Worm (Caenorhabditis elegans) whole organism, L4 larva: Measurements from ENCODE around the gene cky-1.
A peak's percentile ranks its signal among the peaks of the same experiment; 100 is the strongest.

Source experiments
- F49E8.2 ChIP-seq: sonication (generic microtip); optimal IDR thresholded peaks from 2 replicates; lab custom pipeline; 2016; ENCODE audit warnings: missing compliant biosample characterization, mild to moderate bottlenecking, missing genetic modification characterization, borderline replicate concordance
- R02D3.7 ChIP-seq: fragments of 150-350 bp; sonication (generic microtip); optimal IDR thresholded peaks from 3 replicates; lab custom pipeline; 2014; ENCODE audit warnings: missing biosample characterization, missing genetic modification characterization
- Y48G9A.11 ChIP-seq: fragments of 200-800 bp; sonication (Bioruptor generic); IDR thresholded peaks from 2 replicates; pipeline ENCODE4 v1.3.6; 2022; ENCODE audit warnings: missing genetic modification reagents, missing genetic modification characterization, missing compliant biosample characterization
- Y75B8A.6 ChIP-seq: fragments of 200-800 bp; sonication (Bioruptor generic); IDR thresholded peaks from 2 replicates; pipeline ENCODE4 v1.3.6; 2022; ENCODE audit warnings: missing genetic modification reagents, missing genetic modification characterization, missing compliant biosample characterization
- aha-1 ChIP-seq: fragments of 150-350 bp; peaks from one replicate; lab custom pipeline; 2014; ENCODE audit warnings: missing biosample characterization, missing genetic modification characterization
- aly-2 ChIP-seq: sonication (generic microtip); optimal IDR thresholded peaks from 2 replicates; lab custom pipeline; 2018; ENCODE audit warnings: missing biosample characterization, missing genetic modification characterization
- cey-2 ChIP-seq: sonication (generic microtip); optimal IDR thresholded peaks from 3 replicates; lab custom pipeline; 2017; ENCODE audit warnings: missing genetic modification characterization, mild to moderate bottlenecking, missing compliant biosample characterization, antibody characterized with exemption, borderline replicate concordance; ENCODE audit not compliant: insufficient read depth
- ctbp-1 ChIP-seq: fragments of 200-800 bp; sonication (Bioruptor generic); IDR thresholded peaks from 2 replicates; pipeline ENCODE4 v1.3.6; 2022; ENCODE audit warnings: missing genetic modification reagents, missing genetic modification characterization, missing compliant biosample characterization
- daf-16 ChIP-seq, 3 experiments: sonication (generic microtip); optimal IDR thresholded peaks; 2 replicates each; lab custom pipeline; 2016 to 2017; ENCODE audit warnings: missing genetic modification characterization in 3 of 3, missing genetic modification reagents in 3 of 3, mild to moderate bottlenecking in 2 of 3, missing compliant biosample characterization in 2 of 3, missing biosample characterization in 1 of 3, moderate library complexity in 1 of 3
- daf-19 ChIP-seq: fragments of 200-800 bp; sonication (Bioruptor generic); conservative IDR thresholded peaks from 2 replicates; pipeline ENCODE4 v1.3.6; 2022; ENCODE audit warnings: missing genetic modification characterization, missing compliant biosample characterization
- dmd-9 ChIP-seq: fragments of 200-800 bp; sonication (Bioruptor generic); IDR thresholded peaks from 2 replicates; pipeline ENCODE4 v1.3.6; 2022; ENCODE audit warnings: missing genetic modification reagents, missing genetic modification characterization, missing compliant biosample characterization
- dve-1 ChIP-seq: sonication (generic microtip); optimal IDR thresholded peaks from 2 replicates; lab custom pipeline; 2017; ENCODE audit warnings: antibody characterized with exemption, mild to moderate bottlenecking, missing genetic modification characterization, missing compliant biosample characterization; ENCODE audit not compliant: insufficient read depth
- egl-43 ChIP-seq: fragments of 200-800 bp; sonication (Bioruptor generic); IDR thresholded peaks from 2 replicates; pipeline ENCODE4 v1.3.6; 2022; ENCODE audit warnings: missing genetic modification reagents, missing genetic modification characterization, missing compliant biosample characterization
- fkh-10 ChIP-seq: fragments of 150-350 bp; optimal IDR thresholded peaks from 2 replicates; lab custom pipeline; 2014; ENCODE audit warnings: missing biosample characterization, missing genetic modification reagents, missing genetic modification characterization
- gei-8 ChIP-seq: fragments of 200-800 bp; sonication (Bioruptor generic); optimal IDR thresholded peaks from 2 replicates; lab custom pipeline; 2018; ENCODE audit warnings: mild to moderate bottlenecking, missing genetic modification characterization, missing compliant biosample characterization
- hif-1 ChIP-seq, 2 experiments: sonication (generic microtip); optimal IDR thresholded peaks; 2 replicates each; lab custom pipeline; 2016 to 2017; ENCODE audit warnings: missing compliant biosample characterization in 2 of 2, missing genetic modification characterization in 2 of 2, missing genetic modification reagents in 2 of 2, missing genotype in 2 of 2, mild to moderate bottlenecking in 1 of 2
- lin-13 ChIP-seq: fragments of 150-350 bp; optimal IDR thresholded peaks from 2 replicates; lab custom pipeline; 2014; ENCODE audit warnings: missing biosample characterization, missing genetic modification reagents, missing genetic modification characterization
- lin-38 ChIP-seq: fragments of 200-800 bp; sonication (Bioruptor generic); IDR thresholded peaks from 2 replicates; pipeline ENCODE4 v1.3.6; 2022; ENCODE audit warnings: missing genetic modification reagents, missing genetic modification characterization, missing compliant biosample characterization
- mdl-1 ChIP-seq, 2 experiments: fragments of 150-350 bp in 1 of 2; sonication (generic microtip) in 1 of 2; optimal IDR thresholded peaks; 2 replicates each; lab custom pipeline; 2014 to 2017; ENCODE audit warnings: missing biosample characterization in 2 of 2, missing genetic modification characterization in 2 of 2
- mdt-29 ChIP-seq: fragments of 200-800 bp; sonication (Bioruptor generic); IDR thresholded peaks from 2 replicates; pipeline ENCODE4 v1.3.6; 2022; ENCODE audit warnings: missing genetic modification reagents, missing genetic modification characterization, missing compliant biosample characterization
- mep-1 ChIP-seq: fragments of 150-350 bp; sonication (generic microtip); optimal IDR thresholded peaks from 3 replicates; lab custom pipeline; 2014; ENCODE audit warnings: missing biosample characterization, missing genetic modification characterization
- mes-2 ChIP-seq: sonication (generic microtip); optimal IDR thresholded peaks from 2 replicates; lab custom pipeline; 2016; ENCODE audit warnings: missing genotype, mild to moderate bottlenecking, missing genetic modification characterization, missing compliant biosample characterization; ENCODE audit not compliant: poor library complexity, severe bottlenecking
- mxl-2 ChIP-seq: fragments of 200-800 bp; sonication (Bioruptor generic); conservative IDR thresholded peaks from 2 replicates; pipeline ENCODE4 v1.3.6; 2022; ENCODE audit warnings: missing genetic modification reagents, missing genetic modification characterization, missing compliant biosample characterization
- mxl-3 ChIP-seq: fragments of 200-800 bp; sonication (Bioruptor generic); optimal IDR thresholded peaks from 2 replicates; lab custom pipeline; 2018; ENCODE audit warnings: mild to moderate bottlenecking, missing genetic modification characterization, missing compliant biosample characterization
- nhr-10 ChIP-seq: fragments of 150-350 bp; optimal IDR thresholded peaks from 2 replicates; lab custom pipeline; 2014; ENCODE audit warnings: missing biosample characterization, missing genetic modification characterization
- nhr-11 ChIP-seq: fragments of 150-350 bp; optimal IDR thresholded peaks from 2 replicates; lab custom pipeline; 2014; ENCODE audit warnings: missing biosample characterization, missing genetic modification characterization
- nhr-111 ChIP-seq: fragments of 200-800 bp; sonication (Bioruptor generic); optimal IDR thresholded peaks from 2 replicates; lab custom pipeline; 2018; ENCODE audit warnings: mild to moderate bottlenecking, missing genetic modification characterization, missing compliant biosample characterization
- nhr-237 ChIP-seq: sonication (generic microtip); optimal IDR thresholded peaks from 2 replicates; lab custom pipeline; 2017; ENCODE audit warnings: missing biosample characterization, missing genetic modification characterization
- nhr-28 ChIP-seq: fragments of 150-350 bp; optimal IDR thresholded peaks from 2 replicates; lab custom pipeline; 2014; ENCODE audit warnings: missing biosample characterization, missing genetic modification characterization
- nhr-76 ChIP-seq: fragments of 150-350 bp; optimal IDR thresholded peaks from 2 replicates; lab custom pipeline; 2014; ENCODE audit warnings: missing biosample characterization, missing genetic modification characterization
- spr-1 ChIP-seq: sonication (generic microtip); optimal IDR thresholded peaks from 2 replicates; lab custom pipeline; 2016; ENCODE audit warnings: mild to moderate bottlenecking, missing genetic modification characterization, missing compliant biosample characterization
- tag-97 ChIP-seq: fragments of 200-800 bp; sonication (Bioruptor generic); IDR thresholded peaks from 2 replicates; pipeline ENCODE4 v1.3.6; 2022; ENCODE audit warnings: missing genetic modification characterization, missing compliant biosample characterization
- tra-1 ChIP-seq: fragments of 200-800 bp; sonication (Bioruptor generic); IDR thresholded peaks from 2 replicates; pipeline ENCODE4 v1.3.6; 2022; ENCODE audit warnings: missing genetic modification reagents, missing genetic modification characterization, missing compliant biosample characterization
- zag-1 ChIP-seq: fragments of 150-350 bp; optimal IDR thresholded peaks from 2 replicates; lab custom pipeline; 2014; ENCODE audit warnings: missing biosample characterization, missing genetic modification characterization
- zfp-2 ChIP-seq: sonication (generic microtip); optimal IDR thresholded peaks from 2 replicates; lab custom pipeline; 2016; ENCODE audit warnings: mild to moderate bottlenecking, missing genetic modification characterization, missing compliant biosample characterization
- zfp-3 ChIP-seq: fragments of 200-800 bp; sonication (Bioruptor generic); conservative IDR thresholded peaks from 2 replicates; pipeline ENCODE4 v1.3.6; 2022; ENCODE audit warnings: missing genetic modification reagents, missing genetic modification characterization, missing compliant biosample characterization
- zip-2 ChIP-seq: fragments of 150-350 bp; optimal IDR thresholded peaks from 2 replicates; lab custom pipeline; 2014; ENCODE audit warnings: missing biosample characterization, missing genetic modification characterization
- ztf-11 ChIP-seq: fragments of 150-350 bp; optimal IDR thresholded peaks from 2 replicates; lab custom pipeline; 2014; ENCODE audit warnings: missing biosample characterization, missing genetic modification characterization

cky-1 gene

ce11 chrV:12718622-12719021 is 17.9 kb upstream of the cky-1 start, which contains the start of gene str-181:
Gene str-181, minus strand, starts transcription at chrV:12718722.
- TF ChIP-seq aha-1 (peak; percentile 56), nhr-237 (tag; lab: Kevin White, UChicago) (no peak)

- TF ChIP-seq zfp-2 (tag; lab: Kevin White, UChicago) (no peak), mdt-29 (GFP tag; lab: Robert Waterston, UW) (no peak), lin-13 (GFP tag; lab: Kevin White, UChicago) (no peak), gei-8 (no peak), dmd-9 (GFP tag; lab: Robert Waterston, UW) (no peak), aly-2 (tag; lab: Kevin White, UChicago) (no peak), egl-43 (GFP tag; lab: Robert Waterston, UW) (no peak), zip-2 (tag; lab: Kevin White, UChicago) (no peak), zfp-3 (GFP tag; lab: Robert Waterston, UW) (no peak), ztf-11 (tag; lab: Kevin White, UChicago) (no peak), Y48G9A.11 (no peak), mdl-1 (tag; optimal IDR thresholded peaks at IDR 0.05; lab: Kevin White, UChicago) (no peak), fkh-10 (GFP tag; lab: Kevin White, UChicago) (no peak), ctbp-1 (GFP tag; lab: Robert Waterston, UW) (no peak)
- TF ChIP-seq, all 104 proteins: peak for 0
Measured at ce11 chrV:12719713-12720112, 16.8 kb upstream of the cky-1 start, which contains the start of gene R11D1.7. Gene R11D1.7, plus strand, starts transcription at chrV:12720013.

ce11 chrV:12725893-12726292 is 10.6 kb upstream of the cky-1 start, which contains the start of gene R11D1.12:
Gene R11D1.12, minus strand, starts transcription at chrV:12725993.
- TF ChIP-seq mes-2 (tag; lab: Kevin White, UChicago) (no peak), mxl-3 (GFP tag; lab: Kevin White, UChicago) (no peak), nhr-76 (no peak), mep-1 (tag; lab: Kevin White, UChicago) (no peak), tra-1 (GFP tag; lab: Robert Waterston, UW) (no peak), dve-1 (tag; lab: Kevin White, UChicago) (no peak), spr-1 (no peak), hif-1 (tag; optimal IDR thresholded peaks at IDR 0.05; lab: Kevin White, UChicago) (no peak), Y75B8A.6 (GFP tag; lab: Robert Waterston, UW) (no peak), daf-16 (GFP tag; optimal IDR thresholded peaks at IDR 0.05; lab: Kevin White, UChicago) (no peak), daf-16 (tag; optimal IDR thresholded peaks at IDR 0.05; lab: Kevin White, UChicago) (no peak), mxl-2 (GFP tag; lab: Robert Waterston, UW) (no peak), tag-97 (GFP tag; lab: Robert Waterston, UW) (no peak), nhr-10 (tag; lab: Kevin White, UChicago) (no peak), nhr-11 (tag; lab: Kevin White, UChicago) (no peak), zag-1 (no peak), lin-38 (GFP tag; lab: Robert Waterston, UW) (no peak), F49E8.2 (no peak), fkh-10 (GFP tag; lab: Kevin White, UChicago) (no peak), nhr-111 (GFP tag; lab: Kevin White, UChicago) (no peak), R02D3.7 (tag; lab: Kevin White, UChicago) (no peak)

- 0 out of 2 replicates have a peak, but pooled peaks have one; percentile 46 for TF ChIP-seq daf-19 (GFP tag; lab: Robert Waterston, UW)
- TF ChIP-seq nhr-28 (tag; lab: Kevin White, UChicago), result no peak
- TF ChIP-seq lin-38 (GFP tag; lab: Robert Waterston, UW), result peak; percentile 36; the same call in 1 of the 2 replicates
- no peak for TF ChIP-seq cey-2
- TF ChIP-seq R02D3.7 (tag; lab: Kevin White, UChicago), result no peak
- TF ChIP-seq Y48G9A.11, result peak; percentile 31; the same call in 1 of the 2 replicates
Measured at ce11 chrV:12727104-12727637, 9.3 kb upstream of the cky-1 start, which contains the start of gene R11D1.13. Gene R11D1.13, plus strand, starts transcription at chrV:12727154.
